Fruit fly (Drosophila melanogaster): ENCODE measurements around the gene Nubp2.

Gene Nubp2

dm6 chr3L:20518805-20519503 lies 7.4 kb upstream of the Nubp2 start, which contains the start of gene BNIP3 (continued):
- no peak for TF ChIP-seq CG4328 (GFP tag; optimal IDR thresholded peaks at IDR 0.05)
- peak; percentile 38; the same call in 2 of the 3 replicates for TF ChIP-seq Opbp (GFP tag; IDR thresholded peaks at IDR 0.05; ENCODE audit: partially characterized antibody)
- no peak for TF ChIP-seq Vsx1 (GFP tag; optimal IDR thresholded peaks at IDR 0.05)
- no peak for TF ChIP-seq cas (GFP tag; IDR thresholded peaks at IDR 0.05)
- TF ChIP-seq TFAM (GFP tag; optimal IDR thresholded peaks at IDR 0.05): no peak
- TF ChIP-seq Aef1 (GFP tag; IDR thresholded peaks at IDR 0.05): peak; percentile 23; the same call in 1 of the 3 replicates
- TF ChIP-seq BtbVII (GFP tag; optimal IDR thresholded peaks at IDR 0.05): no peak
- no peak for TF ChIP-seq CG18262 (tag; optimal IDR thresholded peaks at IDR 0.05)
- no peak for TF ChIP-seq CG11560 (tag; IDR thresholded peaks at IDR 0.05)
- 0 out of 2 replicates have a peak, but pooled peaks have one; percentile 17 for TF ChIP-seq E2f1 (GFP tag; IDR thresholded peaks at IDR 0.05)
- TF ChIP-seq CHES-1-like (GFP tag; optimal IDR thresholded peaks at IDR 0.05): no peak
- TF ChIP-seq CG10267 (tag; optimal IDR thresholded peaks at IDR 0.05): peak; percentile 27
- no peak for TF ChIP-seq Ssrp (tag; optimal IDR thresholded peaks at IDR 0.05)
- no peak for TF ChIP-seq sisA (GFP tag; IDR thresholded peaks at IDR 0.05)
- TF ChIP-seq CG7271 (tag; optimal IDR thresholded peaks at IDR 0.05): no peak
- TF ChIP-seq Nf-YB (GFP tag; optimal IDR thresholded peaks at IDR 0.05): peak; percentile 24
- TF ChIP-seq CG12071 (GFP tag; optimal IDR thresholded peaks at IDR 0.05): no peak
- no peak for TF ChIP-seq CG14667 (GFP tag; IDR thresholded peaks at IDR 0.05)
- no peak for TF ChIP-seq CG12744 (GFP tag; optimal IDR thresholded peaks at IDR 0.05)
- no peak for TF ChIP-seq ro (GFP tag; IDR thresholded peaks at IDR 0.05)
- peak; percentile 39 for TF ChIP-seq nerfin-1 (tag; optimal IDR thresholded peaks at IDR 0.05)
- TF ChIP-seq dan (GFP tag; IDR thresholded peaks at IDR 0.05): no peak
- no peak for TF ChIP-seq da (GFP tag; optimal IDR thresholded peaks at IDR 0.05)
- no peak for TF ChIP-seq maf-S (GFP tag; optimal IDR thresholded peaks at IDR 0.05)
- TF ChIP-seq esg (GFP tag; conservative IDR thresholded peaks at IDR 0.05): no peak
- TF ChIP-seq CG10565 (GFP tag; optimal IDR thresholded peaks at IDR 0.05): no peak
- peak; percentile 68 for TF ChIP-seq CG10543 (GFP tag; optimal IDR thresholded peaks at IDR 0.05)
- no peak for TF ChIP-seq CG1602 (GFP tag; optimal IDR thresholded peaks at IDR 0.05)
- no peak for TF ChIP-seq CG13296 (GFP tag; optimal IDR thresholded peaks at IDR 0.05)
- peak; percentile 17 for TF ChIP-seq CG18599 (GFP tag; optimal IDR thresholded peaks at IDR 0.05)
- no peak for TF ChIP-seq HLH3B (GFP tag; IDR thresholded peaks at IDR 0.05)
- TF ChIP-seq CG16813 (GFP tag; IDR thresholded peaks at IDR 0.05; ENCODE audit: partially characterized antibody): no peak
- TF ChIP-seq D (optimal IDR thresholded peaks at IDR 0.05): peak; percentile 44
- no peak for TF ChIP-seq D (GFP tag; optimal IDR thresholded peaks at IDR 0.05)
- no peak for TF ChIP-seq CkIIα-i1 (GFP tag; IDR thresholded peaks at IDR 0.05)
- peak; percentile 22 for TF ChIP-seq phol (tag; optimal IDR thresholded peaks at IDR 0.05)
- TF ChIP-seq CG6254 (GFP tag; optimal IDR thresholded peaks at IDR 0.05): no peak
- no peak for TF ChIP-seq CG11696 (GFP tag; IDR thresholded peaks at IDR 0.05)
- no peak for TF ChIP-seq CG10366 (GFP tag; IDR thresholded peaks at IDR 0.05)
- TF ChIP-seq ato (GFP tag; IDR thresholded peaks at IDR 0.05; ENCODE audit: partially characterized antibody): no peak
- TF ChIP-seq otp (GFP tag; IDR thresholded peaks at IDR 0.05): no peak
- no peak for TF ChIP-seq dm (GFP tag; optimal IDR thresholded peaks at IDR 0.05)
- no peak for TF ChIP-seq CG12391 (tag; optimal IDR thresholded peaks at IDR 0.05)
- TF ChIP-seq CG13775 (GFP tag; optimal IDR thresholded peaks at IDR 0.05): no peak
- TF ChIP-seq gfzf (GFP tag; optimal IDR thresholded peaks at IDR 0.05): peak; percentile 82
- no peak for TF ChIP-seq CG1647 (GFP tag; optimal IDR thresholded peaks at IDR 0.05)
- no peak for TF ChIP-seq mam (GFP tag; optimal IDR thresholded peaks at IDR 0.05)
- TF ChIP-seq CG2875 (GFP tag; optimal IDR thresholded peaks at IDR 0.05): no peak
- TF ChIP-seq Camta (GFP tag; optimal IDR thresholded peaks at IDR 0.05): no peak
- TF ChIP-seq Mes4 (GFP tag; optimal IDR thresholded peaks at IDR 0.05): no peak

Data from whole organism, embryonic.